Fruit fly (Drosophila melanogaster) whole organism, adult: Measurements from ENCODE around the gene her.

Experiments used
- CG11617 ChIP-seq: fragments of 200-800 bp; sonication (Bioruptor generic); optimal IDR thresholded peaks from 2 replicates; lab custom pipeline; 2017; ENCODE audit warnings: mild to moderate bottlenecking, missing biosample characterization, missing genetic modification reagents, missing genetic modification characterization
- CG14711 ChIP-seq: fragments of 200-800 bp; sonication (Bioruptor generic); optimal IDR thresholded peaks from 2 replicates; lab custom pipeline; 2018; ENCODE audit warnings: missing biosample characterization, mild to moderate bottlenecking, missing genetic modification characterization, moderate library complexity
- kay ChIP-seq: fragments of 200-800 bp; sonication (Bioruptor generic); peaks from one replicate; lab custom pipeline; 2016; ENCODE audit warnings: missing biosample characterization, missing genetic modification characterization, borderline replicate concordance
- pad ChIP-seq: fragments of 200-800 bp; sonication (Bioruptor generic); optimal IDR thresholded peaks from 3 replicates; lab custom pipeline; 2017; ENCODE audit warnings: missing biosample characterization, missing genetic modification characterization, mild to moderate bottlenecking, moderate library complexity, missing genetic modification reagents

DNA sequence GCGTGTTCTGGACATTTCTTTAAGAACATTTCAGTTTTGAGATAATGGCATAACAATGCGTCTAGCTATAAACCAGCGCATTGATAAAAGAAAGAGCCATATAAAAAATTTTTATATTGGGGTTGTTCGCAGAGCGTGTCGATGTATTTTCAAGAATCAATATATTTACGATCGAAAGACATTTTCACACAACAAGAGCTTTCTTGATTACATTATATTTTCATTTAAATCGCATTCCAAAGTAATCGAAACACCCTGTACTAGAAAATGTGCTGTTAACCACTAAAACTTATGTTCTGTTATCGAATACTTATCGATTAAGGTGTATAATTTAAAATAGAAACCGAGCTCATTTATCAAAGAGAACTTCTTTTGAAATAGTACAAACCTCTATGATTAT is 26.8 kb downstream of the her start:
- TF ChIP-seq CG14711 (tag; lab: Kevin White, UChicago) (no peak), kay (GFP tag; lab: Kevin White, UChicago) (peak; percentile 73), CG11617 (GFP tag; lab: Kevin White, UChicago) (peak; percentile 43), pad (no peak)
